Worm (Caenorhabditis elegans) whole organism, L4 larva: ENCODE data around the gene ZC477.7.

ENCODE experiments used
- F49E8.2 ChIP-seq: sonication (generic microtip); optimal IDR thresholded peaks from 2 replicates; lab custom pipeline; 2016; ENCODE audit warnings: missing compliant biosample characterization, mild to moderate bottlenecking, missing genetic modification characterization, borderline replicate concordance
- Y75B8A.6 ChIP-seq: fragments of 200-800 bp; sonication (Bioruptor generic); IDR thresholded peaks from 2 replicates; pipeline ENCODE4 v1.3.6; 2022; ENCODE audit warnings: missing genetic modification reagents, missing genetic modification characterization, missing compliant biosample characterization
- ces-1 ChIP-seq: fragments of 150-350 bp; sonication (generic microtip); optimal IDR thresholded peaks from 4 replicates; lab custom pipeline; 2014; ENCODE audit warnings: missing biosample characterization, missing genetic modification reagents, missing genetic modification characterization
- fkh-10 ChIP-seq: fragments of 150-350 bp; optimal IDR thresholded peaks from 2 replicates; lab custom pipeline; 2014; ENCODE audit warnings: missing biosample characterization, missing genetic modification reagents, missing genetic modification characterization
- mep-1 ChIP-seq: fragments of 150-350 bp; sonication (generic microtip); optimal IDR thresholded peaks from 3 replicates; lab custom pipeline; 2014; ENCODE audit warnings: missing biosample characterization, missing genetic modification characterization
- nhr-237 ChIP-seq: sonication (generic microtip); optimal IDR thresholded peaks from 2 replicates; lab custom pipeline; 2017; ENCODE audit warnings: missing biosample characterization, missing genetic modification characterization
- nhr-77 ChIP-seq: fragments of 150-350 bp; optimal IDR thresholded peaks from 2 replicates; lab custom pipeline; 2014; ENCODE audit warnings: missing biosample characterization, missing genetic modification characterization
- unc-130 ChIP-seq: sonication (generic microtip); optimal IDR thresholded peaks from 2 replicates; lab custom pipeline; 2016; ENCODE audit warnings: missing genetic modification reagents, missing genetic modification characterization, missing compliant biosample characterization

- TF ChIP-seq unc-130 (GFP tag; lab: Kevin White, UChicago) (no peak), mep-1 (tag; lab: Kevin White, UChicago) (no peak), F49E8.2 (tag; lab: Kevin White, UChicago) (no peak), ces-1 (GFP tag; lab: Kevin White, UChicago) (no peak), Y75B8A.6 (GFP tag; lab: Robert Waterston, UW) (no peak), nhr-237 (tag; lab: Kevin White, UChicago) (no peak), fkh-10 (GFP tag; lab: Kevin White, UChicago) (no peak), nhr-77 (tag; lab: Kevin White, UChicago) (no peak)
These were observed 46.2 kb downstream of the ZC477.7 start, which contains the start of gene Y43B11AL.1 for ce11 chrIV:7065022-7065421.
